Fruit fly (Drosophila melanogaster) whole organism, adult: ENCODE measurements around the gene Dpm2.

Source experiments
- CG11617 ChIP-seq: fragments of 200-800 bp; sonication (Bioruptor generic); optimal IDR thresholded peaks from 2 replicates; lab custom pipeline; 2017; ENCODE audit warnings: mild to moderate bottlenecking, missing biosample characterization, missing genetic modification reagents, missing genetic modification characterization
- CG12768 ChIP-seq: fragments of 200-800 bp; sonication (Bioruptor generic); optimal IDR thresholded peaks from 2 replicates; lab custom pipeline; 2017; ENCODE audit warnings: missing biosample characterization, missing genetic modification characterization, mild to moderate bottlenecking, moderate library complexity, missing genetic modification reagents
- CG14711 ChIP-seq: fragments of 200-800 bp; sonication (Bioruptor generic); optimal IDR thresholded peaks from 2 replicates; lab custom pipeline; 2018; ENCODE audit warnings: missing biosample characterization, mild to moderate bottlenecking, missing genetic modification characterization, moderate library complexity
- CG1620 ChIP-seq: fragments of 200-800 bp; sonication (Bioruptor generic); optimal IDR thresholded peaks from 2 replicates; lab custom pipeline; 2016; ENCODE audit warnings: missing biosample characterization, missing genetic modification characterization
- CG33017 ChIP-seq: fragments of 200-800 bp; sonication (Bioruptor generic); optimal IDR thresholded peaks from 2 replicates; lab custom pipeline; 2018; ENCODE audit warnings: missing biosample characterization, mild to moderate bottlenecking, missing genetic modification characterization, moderate library complexity
- CG5204 ChIP-seq: fragments of 200-800 bp; sonication (Bioruptor generic); optimal IDR thresholded peaks from 2 replicates; lab custom pipeline; 2016; ENCODE audit warnings: missing biosample characterization, missing genetic modification characterization
- CG7045 ChIP-seq: fragments of 200-800 bp; sonication (Bioruptor generic); optimal IDR thresholded peaks from 2 replicates; lab custom pipeline; 2017; ENCODE audit warnings: missing biosample characterization, mild to moderate bottlenecking, missing genetic modification characterization
- CG7101 ChIP-seq: fragments of 200-800 bp; sonication (Bioruptor generic); optimal IDR thresholded peaks from 2 replicates; lab custom pipeline; 2018; ENCODE audit warnings: missing biosample characterization, mild to moderate bottlenecking, missing genetic modification characterization, moderate library complexity
- Clk ChIP-seq: fragments of 200-800 bp; sonication (Bioruptor generic); optimal IDR thresholded peaks from 2 replicates; lab custom pipeline; 2017; ENCODE audit warnings: missing biosample characterization, missing genetic modification characterization
- Crg-1 ChIP-seq: fragments of 200-800 bp; sonication (Bioruptor generic); optimal IDR thresholded peaks from 2 replicates; lab custom pipeline; 2016; ENCODE audit warnings: missing biosample characterization, missing genetic modification characterization
- Hr96 ChIP-seq: fragments of 200-800 bp; sonication (Bioruptor generic); optimal IDR thresholded peaks from 2 replicates; lab custom pipeline; 2016; ENCODE audit warnings: missing biosample characterization, missing genetic modification characterization
- Mnt ChIP-seq: fragments of 200-800 bp; sonication (Bioruptor generic); optimal IDR thresholded peaks from 2 replicates; lab custom pipeline; 2016; ENCODE audit warnings: missing biosample characterization, mild to moderate bottlenecking, missing genetic modification characterization
- bab1 ChIP-seq: fragments of 200-800 bp; sonication (Bioruptor generic); optimal IDR thresholded peaks from 3 replicates; lab custom pipeline; 2019; ENCODE audit warnings: missing biosample characterization, mild to moderate bottlenecking, missing genetic modification characterization, moderate library complexity
- cic ChIP-seq: fragments of 200-800 bp; sonication (Bioruptor generic); optimal IDR thresholded peaks from 2 replicates; lab custom pipeline; 2017; ENCODE audit warnings: missing biosample characterization, mild to moderate bottlenecking, missing genetic modification characterization, moderate library complexity
- cnc ChIP-seq, 2 experiments: fragments of >200 bp; optimal IDR thresholded peaks; 2 replicates each; lab custom pipeline; 2017
- kay ChIP-seq: fragments of 200-800 bp; sonication (Bioruptor generic); peaks from one replicate; lab custom pipeline; 2016; ENCODE audit warnings: missing biosample characterization, missing genetic modification characterization, borderline replicate concordance
- ovo ChIP-seq: fragments of 200-800 bp; sonication (Bioruptor generic); optimal IDR thresholded peaks from 2 replicates; lab custom pipeline; 2016; ENCODE audit warnings: missing biosample characterization, missing genetic modification characterization
- pad ChIP-seq: fragments of 200-800 bp; sonication (Bioruptor generic); optimal IDR thresholded peaks from 3 replicates; lab custom pipeline; 2017; ENCODE audit warnings: missing biosample characterization, missing genetic modification characterization, mild to moderate bottlenecking, moderate library complexity, missing genetic modification reagents
- tj ChIP-seq: fragments of 200-800 bp; sonication (Bioruptor generic); optimal IDR thresholded peaks from 3 replicates; lab custom pipeline; 2017; ENCODE audit warnings: missing biosample characterization, mild to moderate bottlenecking, missing genetic modification characterization, moderate library complexity
- toe ChIP-seq: fragments of 200-800 bp; sonication (Bioruptor generic); optimal IDR thresholded peaks from 2 replicates; lab custom pipeline; 2016; ENCODE audit warnings: missing biosample characterization, missing genetic modification characterization

Dpm2 gene

DNA sequence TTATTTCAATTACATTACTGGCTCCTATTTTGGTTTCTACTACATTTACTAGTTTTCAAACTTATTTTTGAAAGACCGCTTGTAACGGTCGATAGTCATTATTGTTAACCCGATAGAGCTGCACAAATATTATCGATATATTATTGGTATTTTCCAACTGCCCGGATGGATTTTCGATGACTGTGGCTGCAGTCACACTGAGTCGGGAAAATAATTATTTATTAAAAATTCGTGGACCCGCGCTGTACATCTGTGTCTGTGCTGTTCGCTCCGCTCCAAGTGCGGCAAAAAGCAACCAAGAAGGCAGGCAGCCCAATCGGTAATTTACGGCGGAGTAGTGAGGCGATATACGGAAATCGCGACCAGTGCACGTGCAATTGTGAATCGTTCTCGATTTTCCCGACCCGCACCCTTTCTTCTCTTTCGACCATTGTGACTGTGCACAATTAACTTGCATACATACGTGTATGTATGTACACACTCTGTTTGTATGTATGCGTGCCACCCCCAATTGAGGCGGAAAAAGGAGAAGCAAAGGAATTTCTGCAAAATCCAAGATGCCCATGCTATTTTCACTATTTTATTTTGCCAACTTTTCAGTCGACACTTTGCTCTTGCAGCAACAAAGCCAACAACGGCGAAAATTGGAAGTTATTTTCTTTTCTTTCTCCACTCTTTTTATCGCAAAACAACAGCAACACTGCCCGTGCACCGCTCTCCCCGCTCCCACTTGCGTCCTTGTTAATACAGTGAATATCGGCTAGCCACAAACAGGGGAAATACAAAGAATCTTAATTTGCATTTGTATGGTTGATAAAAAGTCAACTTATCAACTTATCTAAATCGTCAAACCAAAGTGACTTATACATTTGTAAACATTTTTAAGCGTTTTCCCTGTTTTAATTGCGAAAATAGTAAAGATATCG lies 15.6 kb upstream of the Dpm2 start, which contains the start of gene ZnT63C:
TSS of gene ZnT63C (plus strand) at position 175 of the 926 bp plus-strand sequence.
- TF ChIP-seq Hr96 (GFP tag; lab: Kevin White, UChicago) (no peak), kay (GFP tag; lab: Kevin White, UChicago) (peak; percentile 64), Clk (GFP tag; lab: Kevin White, UChicago) (no peak), CG12768 (GFP tag; lab: Kevin White, UChicago) (no peak), Crg-1 (GFP tag; lab: Kevin White, UChicago) (no peak), CG14711 (tag; lab: Kevin White, UChicago) (peak; percentile 41), cnc (optimal IDR thresholded peaks at IDR 0.05; lab: Kevin White, UChicago) (peak; percentile 56 to 86), ovo (no peak), CG33017 (tag; lab: Kevin White, UChicago) (no peak), tj (GFP tag; lab: Kevin White, UChicago) (peak; percentile 3), cic (peak; percentile 50), CG11617 (GFP tag; lab: Kevin White, UChicago) (no peak), pad (GFP tag; lab: Kevin White, UChicago) (peak; percentile 65), Mnt (GFP tag; lab: Kevin White, UChicago) (peak; percentile 88), CG5204 (GFP tag; lab: Kevin White, UChicago) (no peak), CG7045 (GFP tag; lab: Kevin White, UChicago) (peak; percentile 12), bab1 (no peak)

DNA sequence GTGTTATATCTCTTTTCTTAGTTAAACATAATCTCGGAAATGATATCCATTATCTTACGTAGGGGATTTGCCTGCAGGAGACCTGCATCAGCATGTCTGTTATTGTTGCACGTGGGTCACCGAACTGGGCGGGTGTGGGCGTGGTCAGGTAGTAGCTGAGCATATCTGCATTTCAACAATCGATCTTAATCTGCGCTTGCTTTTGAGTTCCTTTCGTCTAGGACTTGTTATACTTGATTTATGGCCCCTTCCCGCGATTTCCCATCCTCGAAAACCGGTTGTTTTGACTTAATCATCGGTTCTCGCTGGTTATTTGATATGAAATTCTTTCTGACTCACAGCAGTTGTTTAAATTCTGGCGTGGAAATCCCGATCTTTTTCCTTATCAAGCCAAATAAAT lies 14.6 kb upstream of the Dpm2 start:
- TF ChIP-seq Hr96 (GFP tag; lab: Kevin White, UChicago): no peak
- no peak for TF ChIP-seq CG1620 (GFP tag; lab: Kevin White, UChicago)
- TF ChIP-seq CG5204 (GFP tag; lab: Kevin White, UChicago): no peak
- TF ChIP-seq CG11617 (GFP tag; lab: Kevin White, UChicago): no peak
- no peak for TF ChIP-seq CG33017 (tag; lab: Kevin White, UChicago)
- no peak for TF ChIP-seq pad (GFP tag; lab: Kevin White, UChicago)
- no peak for TF ChIP-seq Mnt (GFP tag; lab: Kevin White, UChicago)

- TF ChIP-seq Hr96 (GFP tag; lab: Kevin White, UChicago) (no peak), CG33017 (tag; lab: Kevin White, UChicago) (no peak), CG14711 (tag; lab: Kevin White, UChicago) (no peak), tj (GFP tag; lab: Kevin White, UChicago) (no peak), pad (GFP tag; lab: Kevin White, UChicago) (no peak), ovo (no peak), Mnt (GFP tag; lab: Kevin White, UChicago) (no peak), Crg-1 (GFP tag; lab: Kevin White, UChicago) (no peak), CG7045 (GFP tag; lab: Kevin White, UChicago) (no peak), CG12768 (GFP tag; lab: Kevin White, UChicago) (no peak), CG5204 (GFP tag; lab: Kevin White, UChicago) (no peak), cic (no peak), CG1620 (GFP tag; lab: Kevin White, UChicago) (no peak), bab1 (no peak), Clk (GFP tag; lab: Kevin White, UChicago) (no peak), kay (GFP tag; lab: Kevin White, UChicago) (no peak), cnc (optimal IDR thresholded peaks at IDR 0.05; lab: Kevin White, UChicago) (no peak), CG7101 (tag; lab: Kevin White, UChicago) (no peak), toe (GFP tag; lab: Kevin White, UChicago) (no peak)
These were observed 13.9 kb upstream of the Dpm2 start for dm6 chr3L:3305430-3305829.

- TF ChIP-seq cic (no peak), kay (GFP tag; lab: Kevin White, UChicago) (peak; percentile 14)
These were observed 12.8 kb upstream of the Dpm2 start for dm6 chr3L:3306515-3306914.

DNA sequence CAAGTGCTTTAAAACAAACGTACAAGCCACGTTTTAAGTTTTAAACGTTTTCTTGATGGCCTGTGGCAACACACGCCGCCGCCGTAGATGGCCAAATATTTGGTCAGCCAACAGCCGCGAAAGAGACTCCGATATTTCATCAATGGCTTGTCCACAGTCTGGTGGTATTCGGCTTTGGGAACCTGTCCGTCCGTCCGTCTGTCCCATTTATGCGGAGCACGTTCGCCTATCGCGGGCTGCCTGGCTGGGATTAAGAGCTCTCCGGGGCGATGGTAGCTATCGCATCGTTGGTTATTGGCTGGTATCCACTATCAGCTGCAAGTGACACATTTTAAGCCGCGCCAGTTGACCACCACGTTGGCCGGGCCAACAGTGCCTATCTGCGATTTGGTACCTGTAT lies 11.8 kb upstream of the Dpm2 start:
- TF ChIP-seq CG7045 (GFP tag; lab: Kevin White, UChicago): no peak
- no peak for TF ChIP-seq CG7101 (tag; lab: Kevin White, UChicago)
- no peak for TF ChIP-seq pad (GFP tag; lab: Kevin White, UChicago)
- no peak for TF ChIP-seq Hr96 (GFP tag; lab: Kevin White, UChicago)
- no peak for TF ChIP-seq ovo
- no peak for TF ChIP-seq bab1
- no peak for TF ChIP-seq cic
- no peak for TF ChIP-seq CG5204 (GFP tag; lab: Kevin White, UChicago)
- TF ChIP-seq cnc (optimal IDR thresholded peaks at IDR 0.05; lab: Kevin White, UChicago): no peak
- no peak for TF ChIP-seq Crg-1 (GFP tag; lab: Kevin White, UChicago)
- no peak for TF ChIP-seq toe (GFP tag; lab: Kevin White, UChicago)
- TF ChIP-seq CG33017 (tag; lab: Kevin White, UChicago): no peak
- no peak for TF ChIP-seq kay (GFP tag; lab: Kevin White, UChicago)
- no peak for TF ChIP-seq Clk (GFP tag; lab: Kevin White, UChicago)
- TF ChIP-seq CG12768 (GFP tag; lab: Kevin White, UChicago): no peak
- TF ChIP-seq CG14711 (tag; lab: Kevin White, UChicago): no peak
- no peak for TF ChIP-seq tj (GFP tag; lab: Kevin White, UChicago)
